Worm (Caenorhabditis elegans): ENCODE results near the gene srb-5.

DNA sequence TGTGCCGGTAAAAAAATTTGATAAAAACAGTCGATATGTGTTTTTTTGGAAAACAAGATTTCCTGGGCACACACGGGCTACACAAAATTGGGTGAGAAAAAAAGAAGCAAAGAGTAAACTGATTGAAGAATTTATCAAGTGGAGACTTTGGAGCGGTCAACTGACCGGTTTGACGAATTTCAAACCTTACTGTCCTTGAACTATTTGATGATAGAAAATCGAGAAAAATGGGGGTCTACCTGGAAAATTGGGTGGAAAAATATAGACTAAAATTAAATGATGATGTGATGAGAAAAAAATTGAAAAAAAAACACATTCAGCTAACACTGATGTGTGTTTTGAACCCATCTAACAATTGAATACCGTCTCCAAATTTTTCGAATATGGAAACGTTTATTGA is 47.6 kb upstream of the srb-5 start, which contains the start of gene C34F11.8:
- TF ChIP-seq med-1 (GFP tag; optimal IDR thresholded peaks at IDR 0.05; ENCODE audit: insufficient read depth) (no peak), ref-1 (GFP tag; conservative IDR thresholded peaks at IDR 0.05) (no peak), klf-2 (GFP tag; conservative IDR thresholded peaks at IDR 0.05) (no peak)

Data from whole organism, midembryonic.